Fruit fly (Drosophila melanogaster): ENCODE results near the gene MRP.
A peak's percentile ranks its signal among the peaks of the same experiment; 100 is the strongest.

Gene MRP

dm6 chr2L:12700381-12700963 is 18.4 kb upstream of the MRP start, which contains the start of gene CG17036:
CG17036 (minus strand) TSS chr2L:12700746.
- TF ChIP-seq Pif1B (GFP tag; optimal IDR thresholded peaks at IDR 0.05): no peak
- TF ChIP-seq CG4496 (GFP tag; IDR thresholded peaks at IDR 0.05): peak; percentile 62
- TF ChIP-seq CG12605 (GFP tag; IDR thresholded peaks at IDR 0.05): peak; percentile 34; the same call in 1 of the 2 replicates
- peak; percentile 49; the same call in 1 of the 2 replicates for TF ChIP-seq CG32121 (GFP tag; IDR thresholded peaks at IDR 0.05)
- TF ChIP-seq Snoo (tag; optimal IDR thresholded peaks at IDR 0.05): peak; percentile 43

- TF ChIP-seq CG14655 (GFP tag; optimal IDR thresholded peaks at IDR 0.05) (no peak), CG17806 (tag; optimal IDR thresholded peaks at IDR 0.05) (no peak), Ets98B (GFP tag; IDR thresholded peaks at IDR 0.05) (no peak), CG15710 (tag; optimal IDR thresholded peaks at IDR 0.05) (no peak), Pif1B (GFP tag; optimal IDR thresholded peaks at IDR 0.05) (no peak), EcR (GFP tag; optimal IDR thresholded peaks at IDR 0.05) (no peak), D1 (tag; optimal IDR thresholded peaks at IDR 0.05) (no peak), CG13204 (GFP tag; optimal IDR thresholded peaks at IDR 0.05) (no peak), Snoo (tag; optimal IDR thresholded peaks at IDR 0.05) (no peak), CG4496 (GFP tag; IDR thresholded peaks at IDR 0.05) (no peak), CG8301 (tag; optimal IDR thresholded peaks at IDR 0.05) (no peak), CG32121 (GFP tag; IDR thresholded peaks at IDR 0.05) (no peak), CG12605 (GFP tag; IDR thresholded peaks at IDR 0.05) (no peak), CG9948 (tag; optimal IDR thresholded peaks at IDR 0.05) (no peak), CG34367 (tag; optimal IDR thresholded peaks at IDR 0.05) (no peak), Pif1A (GFP tag; optimal IDR thresholded peaks at IDR 0.05) (no peak), gl (tag; optimal IDR thresholded peaks at IDR 0.05) (no peak), CG8159 (tag; optimal IDR thresholded peaks at IDR 0.05) (no peak), rn (GFP tag; IDR thresholded peaks at IDR 0.05) (no peak)
These were observed 17.3 kb upstream of the MRP start for dm6 chr2L:12701498-12701897.

- peak; percentile 46 for TF ChIP-seq gl (tag; optimal IDR thresholded peaks at IDR 0.05)
- no peak for TF ChIP-seq D1 (tag; optimal IDR thresholded peaks at IDR 0.05)
- peak; percentile 66 for TF ChIP-seq CG34367 (tag; optimal IDR thresholded peaks at IDR 0.05)
- TF ChIP-seq EcR (GFP tag; optimal IDR thresholded peaks at IDR 0.05): no peak
- peak; percentile 69 for TF ChIP-seq CG8159 (tag; optimal IDR thresholded peaks at IDR 0.05)
- peak; percentile 37; the same call in 1 of the 2 replicates for TF ChIP-seq rn (GFP tag; IDR thresholded peaks at IDR 0.05)
- TF ChIP-seq CG13204 (GFP tag; optimal IDR thresholded peaks at IDR 0.05): no peak
- TF ChIP-seq Pif1A (GFP tag; optimal IDR thresholded peaks at IDR 0.05): no peak
- no peak for TF ChIP-seq Pif1B (GFP tag; optimal IDR thresholded peaks at IDR 0.05)
- no peak for TF ChIP-seq CG14655 (GFP tag; optimal IDR thresholded peaks at IDR 0.05)
- TF ChIP-seq CG9948 (tag; optimal IDR thresholded peaks at IDR 0.05): peak; percentile 47
- TF ChIP-seq Snoo (tag; optimal IDR thresholded peaks at IDR 0.05): peak; percentile 46
- no peak for TF ChIP-seq CG10348 (GFP tag; IDR thresholded peaks at IDR 0.05)
- TF ChIP-seq CG15710 (tag; optimal IDR thresholded peaks at IDR 0.05): peak; percentile 75
- peak; percentile 82 for TF ChIP-seq fd96Ca (GFP tag; IDR thresholded peaks at IDR 0.05)
- peak; percentile 71 for TF ChIP-seq CG32121 (GFP tag; IDR thresholded peaks at IDR 0.05)
- TF ChIP-seq CG12605 (GFP tag; IDR thresholded peaks at IDR 0.05): peak; percentile 25; the same call in 1 of the 2 replicates
- TF ChIP-seq CG8301 (tag; optimal IDR thresholded peaks at IDR 0.05): peak; percentile 54
- TF ChIP-seq Ets98B (GFP tag; IDR thresholded peaks at IDR 0.05): peak; percentile 74
- TF ChIP-seq CG17806 (tag; optimal IDR thresholded peaks at IDR 0.05): peak; percentile 53
- peak; percentile 68; the same call in 2 of the 3 replicates for TF ChIP-seq CG4496 (GFP tag; IDR thresholded peaks at IDR 0.05)
These were observed 14.4 kb upstream of the MRP start, which contains the start of the genes CG5776 and spict for dm6 chr2L:12704418-12704920. CG5776 (minus strand) TSS chr2L:12704451. spict (plus strand) TSS chr2L:12704725.

- no peak for TF ChIP-seq CG8159 (tag; optimal IDR thresholded peaks at IDR 0.05)
- no peak for TF ChIP-seq CG14655 (GFP tag; optimal IDR thresholded peaks at IDR 0.05)
- TF ChIP-seq CG34367 (tag; optimal IDR thresholded peaks at IDR 0.05): no peak
- no peak for TF ChIP-seq Ets98B (GFP tag; IDR thresholded peaks at IDR 0.05)
- TF ChIP-seq rn (GFP tag; IDR thresholded peaks at IDR 0.05): no peak
- TF ChIP-seq Pif1A (GFP tag; optimal IDR thresholded peaks at IDR 0.05): no peak
- TF ChIP-seq Pif1B (GFP tag; optimal IDR thresholded peaks at IDR 0.05): no peak
- TF ChIP-seq CG13204 (GFP tag; optimal IDR thresholded peaks at IDR 0.05): no peak
- TF ChIP-seq CG15710 (tag; optimal IDR thresholded peaks at IDR 0.05): no peak
- TF ChIP-seq CG17806 (tag; optimal IDR thresholded peaks at IDR 0.05): no peak
- no peak for TF ChIP-seq CG9948 (tag; optimal IDR thresholded peaks at IDR 0.05)
- TF ChIP-seq CG4496 (GFP tag; IDR thresholded peaks at IDR 0.05): no peak
These were observed 13.5 kb upstream of the MRP start for dm6 chr2L:12705376-12705775.

- no peak for TF ChIP-seq CG9948 (tag; optimal IDR thresholded peaks at IDR 0.05)
These were observed 11.3 kb upstream of the MRP start, which contains the start of the genes CG6180 and CG15484 for dm6 chr2L:12707540-12707939. CG6180 (plus strand) TSS chr2L:12707661. CG15484 (minus strand) TSS chr2L:12707711.

dm6 chr2L:12708576-12708975 is 10.3 kb upstream of the MRP start:
- TF ChIP-seq EcR (GFP tag; optimal IDR thresholded peaks at IDR 0.05): no peak
- no peak for TF ChIP-seq rn (GFP tag; IDR thresholded peaks at IDR 0.05)

All from whole organism, pupa.